Worm (Caenorhabditis elegans) whole organism, young adult: ENCODE data around the gene cdk-1.

ENCODE experiments used
- B0336.3 ChIP-seq: fragments of 200-800 bp; sonication (Bioruptor generic); IDR thresholded peaks from 2 replicates; pipeline ENCODE4 v1.3.6; 2022; ENCODE audit warnings: missing genetic modification characterization, missing compliant biosample characterization
- F52B5.7 ChIP-seq: sonication (generic microtip); optimal IDR thresholded peaks from 2 replicates; lab custom pipeline; 2016; ENCODE audit warnings: mild to moderate bottlenecking, missing genetic modification characterization, missing compliant biosample characterization
- K12H6.12 ChIP-seq: fragments of 200-800 bp; sonication (Bioruptor generic); optimal IDR thresholded peaks from 2 replicates; lab custom pipeline; 2018; ENCODE audit warnings: mild to moderate bottlenecking, missing genetic modification characterization, missing compliant biosample characterization
- atf-7 ChIP-seq: sonication (generic microtip); optimal IDR thresholded peaks from 2 replicates; lab custom pipeline; 2017; ENCODE audit warnings: mild to moderate bottlenecking, missing genetic modification characterization, missing compliant biosample characterization
- him-1 ChIP-seq: sonication (generic microtip); optimal IDR thresholded peaks from 2 replicates; lab custom pipeline; 2016; ENCODE audit warnings: missing genotype, missing genetic modification reagents, missing genetic modification characterization, missing compliant biosample characterization
- madf-3 ChIP-seq: fragments of 200-800 bp; sonication (Bioruptor generic); IDR thresholded peaks from 2 replicates; pipeline ENCODE4 v1.3.6; 2022; ENCODE audit warnings: missing genetic modification reagents, missing genetic modification characterization, missing compliant biosample characterization
- mxl-1 ChIP-seq: sonication (generic microtip); optimal IDR thresholded peaks from 2 replicates; lab custom pipeline; 2016; ENCODE audit warnings: missing genetic modification characterization, missing compliant biosample characterization
- nhr-179 ChIP-seq: sonication (generic microtip); optimal IDR thresholded peaks from 2 replicates; lab custom pipeline; 2016; ENCODE audit warnings: mild to moderate bottlenecking, missing genetic modification characterization, missing compliant biosample characterization
- rec-8 ChIP-seq, 2 experiments: sonication (generic microtip); optimal IDR thresholded peaks; 2 replicates each; lab custom pipeline; 2016; ENCODE audit warnings: mild to moderate bottlenecking in 2 of 2, missing genetic modification characterization in 2 of 2, missing genetic modification reagents in 2 of 2, missing genotype in 2 of 2, missing biosample characterization in 1 of 2, missing compliant biosample characterization in 1 of 2, moderate library complexity in 1 of 2
- sdz-38 ChIP-seq: sonication (generic microtip); optimal IDR thresholded peaks from 2 replicates; lab custom pipeline; 2016; ENCODE audit warnings: missing genotype, missing genetic modification characterization, missing compliant biosample characterization
- snpc-4 ChIP-seq, 5 experiments: fragments of 150-350 bp in 1 of 5; sonication (generic microtip) in 4 of 5; optimal IDR thresholded peaks; 2 replicates each; lab custom pipeline; 2014 to 2018; ENCODE audit warnings: missing genetic modification characterization in 5 of 5, missing biosample characterization in 3 of 5, antibody characterized with exemption in 2 of 5, mild to moderate bottlenecking in 2 of 5, missing compliant biosample characterization in 2 of 5, missing genotype in 2 of 5, moderate library complexity in 2 of 5, missing genetic modification reagents in 1 of 5
- unc-62 ChIP-seq: fragments of 150-350 bp; optimal IDR thresholded peaks from 2 replicates; lab custom pipeline; 2014; ENCODE audit warnings: missing biosample characterization, missing genetic modification reagents, missing genetic modification characterization
- xnd-1 ChIP-seq: sonication (generic microtip); optimal IDR thresholded peaks from 2 replicates; lab custom pipeline; 2016; ENCODE audit warnings: missing genotype, missing genetic modification reagents, missing genetic modification characterization, missing compliant biosample characterization
- ztf-25 ChIP-seq: fragments of 200-800 bp; sonication (Bioruptor generic); IDR thresholded peaks from 2 replicates; pipeline ENCODE4 v1.3.6; 2022; ENCODE audit warnings: missing genetic modification reagents, missing genetic modification characterization, missing compliant biosample characterization

DNA sequence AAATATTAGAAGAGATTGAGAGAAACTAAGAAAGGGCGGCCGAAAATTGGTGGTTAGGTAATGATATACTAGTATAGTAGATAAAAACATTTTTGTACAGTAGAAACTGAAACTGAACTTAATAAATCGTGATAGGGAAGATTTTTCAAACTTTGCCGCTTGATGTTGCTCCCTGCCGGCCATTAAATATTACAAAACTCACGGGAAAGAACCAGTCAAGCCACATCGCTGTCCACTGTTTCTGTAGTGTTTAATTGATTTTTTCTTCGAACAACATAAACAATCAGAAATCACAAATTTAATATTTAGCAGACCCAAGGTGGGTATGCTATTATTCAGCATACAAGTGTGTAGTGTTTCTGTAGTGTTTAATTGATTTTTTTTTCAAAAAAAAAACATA is 3.8 kb downstream of the cdk-1 start, which contains the start of gene T05G5.5:
- no peak for TF ChIP-seq snpc-4 (GFP tag; optimal IDR thresholded peaks at IDR 0.05; lab: Kevin White, UChicago)
- TF ChIP-seq snpc-4 (tag; optimal IDR thresholded peaks at IDR 0.05; lab: Kevin White, UChicago), result no peak
- TF ChIP-seq nhr-179, result no peak
- TF ChIP-seq rec-8 (tag; optimal IDR thresholded peaks at IDR 0.05; lab: Kevin White, UChicago), result no peak
- no peak for TF ChIP-seq B0336.3 (GFP tag; lab: Robert Waterston, UW)
- TF ChIP-seq K12H6.12 (tag; lab: Kevin White, UChicago), result no peak
- TF ChIP-seq mxl-1 (tag; lab: Kevin White, UChicago), result no peak
- no peak for TF ChIP-seq him-1
- TF ChIP-seq ztf-25, result no peak
- TF ChIP-seq xnd-1 (tag; lab: Kevin White, UChicago), result no peak
- TF ChIP-seq madf-3 (GFP tag; lab: Robert Waterston, UW), result no peak
- TF ChIP-seq F52B5.7 (tag; lab: Kevin White, UChicago), result no peak
- no peak for TF ChIP-seq sdz-38
- no peak for TF ChIP-seq atf-7
- TF ChIP-seq unc-62 (GFP tag; lab: Kevin White, UChicago), result no peak
